Worm (Caenorhabditis elegans) whole organism, late embryonic: Measurements from ENCODE around the gene srbc-13.

Experiments
- C08G9.2 ChIP-seq: sonication (generic microtip); optimal IDR thresholded peaks from 2 replicates; lab custom pipeline; 2016; ENCODE audit warnings: mild to moderate bottlenecking, missing genetic modification characterization, moderate library complexity, missing compliant biosample characterization
- C38D4.7 ChIP-seq: fragments of 200-800 bp; sonication (Bioruptor generic); optimal IDR thresholded peaks from 2 replicates; lab custom pipeline; 2018; ENCODE audit warnings: mild to moderate bottlenecking, missing genetic modification characterization, moderate library complexity, missing compliant biosample characterization
- F13H6.1 ChIP-seq: sonication (generic microtip); optimal IDR thresholded peaks from 2 replicates; lab custom pipeline; 2016; ENCODE audit warnings: missing genetic modification characterization, missing compliant biosample characterization
- K02D7.2 ChIP-seq: sonication (generic microtip); optimal IDR thresholded peaks from 2 replicates; lab custom pipeline; 2017; ENCODE audit warnings: mild to moderate bottlenecking, missing genetic modification characterization, missing compliant biosample characterization
- T23F11.4 ChIP-seq: fragments of 200-800 bp; sonication (Bioruptor generic); optimal IDR thresholded peaks from 2 replicates; lab custom pipeline; 2018; ENCODE audit warnings: mild to moderate bottlenecking, missing genetic modification characterization, missing compliant biosample characterization
- ahr-1 ChIP-seq: sonication (generic microtip); optimal IDR thresholded peaks from 2 replicates; lab custom pipeline; 2016; ENCODE audit warnings: missing genetic modification characterization, missing compliant biosample characterization
- ama-1 ChIP-seq: fragments of 150-350 bp; optimal IDR thresholded peaks from 2 replicates; lab custom pipeline; 2014
- ceh-18 ChIP-seq: sonication (generic microtip); optimal IDR thresholded peaks from 2 replicates; lab custom pipeline; 2016; ENCODE audit warnings: missing genetic modification characterization, missing compliant biosample characterization
- ceh-19 ChIP-seq: fragments of 200-800 bp; sonication (Bioruptor generic); optimal IDR thresholded peaks from 2 replicates; lab custom pipeline; 2018; ENCODE audit warnings: mild to moderate bottlenecking, missing genetic modification characterization, missing compliant biosample characterization
- ceh-2 ChIP-seq: sonication (generic microtip); optimal IDR thresholded peaks from 2 replicates; lab custom pipeline; 2016; ENCODE audit warnings: missing genotype, missing genetic modification characterization, missing compliant biosample characterization
- ceh-24 ChIP-seq: sonication (generic microtip); optimal IDR thresholded peaks from 2 replicates; lab custom pipeline; 2016; ENCODE audit warnings: mild to moderate bottlenecking, missing genetic modification characterization, missing compliant biosample characterization
- ceh-31 ChIP-seq: sonication (generic microtip); optimal IDR thresholded peaks from 2 replicates; lab custom pipeline; 2016; ENCODE audit warnings: missing genetic modification characterization, missing compliant biosample characterization
- ceh-45 ChIP-seq: fragments of 200-800 bp; sonication (Bioruptor generic); IDR thresholded peaks from 2 replicates; pipeline ENCODE4 v1.3.6; 2022; ENCODE audit warnings: missing genetic modification reagents, missing genetic modification characterization, missing compliant biosample characterization
- ceh-6 ChIP-seq: fragments of 200-800 bp; sonication (Bioruptor generic); optimal IDR thresholded peaks from 2 replicates; lab custom pipeline; 2018; ENCODE audit warnings: mild to moderate bottlenecking, missing genetic modification characterization, missing compliant biosample characterization
- che-1 ChIP-seq: sonication (generic microtip); optimal IDR thresholded peaks from 2 replicates; lab custom pipeline; 2016; ENCODE audit warnings: mild to moderate bottlenecking, missing genetic modification characterization, missing compliant biosample characterization
- dmd-4 ChIP-seq: sonication (generic microtip); optimal IDR thresholded peaks from 2 replicates; lab custom pipeline; 2016; ENCODE audit warnings: borderline replicate concordance, missing genetic modification characterization, missing compliant biosample characterization
- dve-1 ChIP-seq: sonication (generic microtip); optimal IDR thresholded peaks from 2 replicates; lab custom pipeline; 2017; ENCODE audit warnings: antibody characterized with exemption, mild to moderate bottlenecking, missing genetic modification characterization, missing compliant biosample characterization
- elt-2 ChIP-seq: sonication (generic microtip); optimal IDR thresholded peaks from 2 replicates; lab custom pipeline; 2016; ENCODE audit warnings: missing genetic modification reagents, missing genetic modification characterization, missing compliant biosample characterization
- elt-4 ChIP-seq: sonication (generic microtip); optimal IDR thresholded peaks from 2 replicates; lab custom pipeline; 2016; ENCODE audit warnings: missing genetic modification characterization, missing compliant biosample characterization
- ets-4 ChIP-seq: sonication (generic microtip); optimal IDR thresholded peaks from 2 replicates; lab custom pipeline; 2016; ENCODE audit warnings: missing genetic modification characterization, missing compliant biosample characterization
- fkh-6 ChIP-seq: sonication (generic microtip); optimal IDR thresholded peaks from 2 replicates; lab custom pipeline; 2016; ENCODE audit warnings: missing genetic modification characterization, missing compliant biosample characterization
- hlh-15 ChIP-seq: sonication (generic microtip); optimal IDR thresholded peaks from 2 replicates; lab custom pipeline; 2016; ENCODE audit warnings: missing genetic modification characterization, missing compliant biosample characterization
- hlh-8 ChIP-seq: sonication (generic microtip); optimal IDR thresholded peaks from 2 replicates; lab custom pipeline; 2016; ENCODE audit warnings: missing genotype, missing genetic modification characterization, missing compliant biosample characterization
- madf-2 ChIP-seq: sonication (generic microtip); optimal IDR thresholded peaks from 2 replicates; lab custom pipeline; 2017; ENCODE audit warnings: missing genetic modification characterization, missing compliant biosample characterization
- nhr-232 ChIP-seq: sonication (generic microtip); optimal IDR thresholded peaks from 2 replicates; lab custom pipeline; 2016; ENCODE audit warnings: missing genetic modification characterization, missing compliant biosample characterization
- odd-2 ChIP-seq: sonication (generic microtip); optimal IDR thresholded peaks from 2 replicates; lab custom pipeline; 2017; ENCODE audit warnings: antibody characterized with exemption, mild to moderate bottlenecking, missing genetic modification characterization, missing compliant biosample characterization
- pag-3 ChIP-seq: sonication (generic microtip); optimal IDR thresholded peaks from 2 replicates; lab custom pipeline; 2016; ENCODE audit warnings: missing compliant biosample characterization, missing genetic modification characterization, borderline replicate concordance
- pat-9 ChIP-seq: fragments of 200-800 bp; sonication (Bioruptor generic); optimal IDR thresholded peaks from 2 replicates; lab custom pipeline; 2018; ENCODE audit warnings: mild to moderate bottlenecking, missing genetic modification characterization, moderate library complexity, missing compliant biosample characterization
- pha-2 ChIP-seq: sonication (generic microtip); optimal IDR thresholded peaks from 2 replicates; lab custom pipeline; 2017; ENCODE audit warnings: mild to moderate bottlenecking, missing genetic modification characterization, missing compliant biosample characterization
- ref-2 ChIP-seq: sonication (generic microtip); optimal IDR thresholded peaks from 2 replicates; lab custom pipeline; 2016; ENCODE audit warnings: missing genetic modification characterization, missing compliant biosample characterization
- sox-2 ChIP-seq: fragments of 200-800 bp; sonication (Bioruptor generic); IDR thresholded peaks from 2 replicates; pipeline ENCODE4 v1.3.6; 2022; ENCODE audit warnings: missing genetic modification reagents, missing genetic modification characterization, missing compliant biosample characterization
- sox-4 ChIP-seq: sonication (generic microtip); optimal IDR thresholded peaks from 2 replicates; lab custom pipeline; 2017; ENCODE audit warnings: mild to moderate bottlenecking, missing genetic modification characterization, inconsistent platforms, missing compliant biosample characterization
- tbx-2 ChIP-seq: sonication (generic microtip); optimal IDR thresholded peaks from 2 replicates; lab custom pipeline; 2016; ENCODE audit warnings: missing genetic modification characterization, missing compliant biosample characterization
- tbx-7 ChIP-seq: sonication (generic microtip); optimal IDR thresholded peaks from 2 replicates; lab custom pipeline; 2016; ENCODE audit warnings: missing genotype, missing genetic modification characterization, missing compliant biosample characterization
- unc-3 ChIP-seq, 2 experiments: fragments of 200-800 bp in 1 of 2; sonication (Bioruptor generic) in 1 of 2; sonication (generic microtip) in 1 of 2; conservative IDR thresholded peaks in 1 of 2; optimal IDR thresholded peaks in 1 of 2; 2 replicates each; pipeline versions ENCODE4 v1.3.6 to Lab custom; 2016 to 2022; ENCODE audit warnings: missing compliant biosample characterization in 2 of 2, missing genetic modification characterization in 2 of 2, missing genetic modification reagents in 1 of 2
- unc-42 ChIP-seq: sonication (generic microtip); optimal IDR thresholded peaks from 2 replicates; lab custom pipeline; 2016; ENCODE audit warnings: missing genotype, missing genetic modification characterization, missing compliant biosample characterization

Gene srbc-13

DNA sequence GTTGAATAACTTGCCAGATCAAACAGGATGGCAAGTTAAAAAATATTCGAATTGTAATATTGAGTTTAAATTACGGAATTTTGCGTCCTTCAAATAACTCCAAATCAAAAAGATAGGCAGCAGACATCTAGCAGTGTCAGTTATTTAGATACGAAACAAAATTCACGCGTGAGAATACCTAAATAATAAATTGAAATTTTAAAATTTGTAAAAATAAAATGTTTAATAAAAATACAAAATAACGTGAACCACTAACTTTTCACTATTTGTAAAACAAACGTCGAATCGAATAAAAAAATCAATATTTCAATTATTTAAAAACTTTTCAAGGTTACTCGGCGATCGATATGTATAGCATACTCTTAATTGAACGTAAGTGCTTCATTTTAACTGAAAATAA is 28.3 kb downstream of the srbc-13 start, which contains the start of gene T02B11.9:
Gene T02B11.9, plus strand, starts transcription at position 301 of the 400 bp plus-strand sequence.
- TF ChIP-seq ceh-2, result no peak
- TF ChIP-seq elt-4 (tag; lab: Kevin White, UChicago), result no peak
- no peak for TF ChIP-seq tbx-2 (tag; lab: Kevin White, UChicago)
- TF ChIP-seq ref-2, result no peak
- TF ChIP-seq pat-9, result no peak
- no peak for TF ChIP-seq fkh-6 (tag; lab: Kevin White, UChicago)

DNA sequence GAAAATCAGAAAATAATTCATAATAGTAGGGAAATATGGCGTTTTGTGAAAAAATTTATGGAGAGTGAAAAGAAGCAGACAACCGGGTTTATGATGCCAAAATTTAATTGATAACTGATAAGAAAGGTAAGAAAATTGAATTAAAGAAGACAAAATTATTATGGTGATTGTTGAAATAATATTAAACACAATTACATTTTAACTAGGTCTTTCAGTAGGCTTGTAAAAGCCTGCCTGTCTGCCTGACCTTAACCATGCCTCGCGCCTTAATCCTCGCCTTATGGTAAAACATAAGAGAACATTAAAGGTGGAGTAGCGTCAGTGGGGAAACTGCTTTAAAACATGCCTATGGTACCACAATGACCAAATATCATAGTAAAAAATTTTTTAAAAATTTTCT is 30.9 kb downstream of the srbc-13 start, which contains the start of gene T02B11.8:
Gene T02B11.8, minus strand, starts transcription at position 101 of the 400 bp plus-strand sequence.
- TF ChIP-seq K02D7.2 (no peak), tbx-2 (tag; lab: Kevin White, UChicago) (no peak), che-1 (tag; lab: Kevin White, UChicago) (no peak), ceh-24 (tag; lab: Kevin White, UChicago) (no peak), dmd-4 (tag; lab: Kevin White, UChicago) (no peak), sox-4 (tag; lab: Kevin White, UChicago) (no peak), unc-3 (GFP tag; conservative IDR thresholded peaks at IDR 0.05; lab: Robert Waterston, UW) (no peak), unc-3 (tag; optimal IDR thresholded peaks at IDR 0.05; lab: Kevin White, UChicago) (no peak)
- TF ChIP-seq, all 69 proteins: peak for 0

- no peak for TF ChIP-seq hlh-8
- no peak for TF ChIP-seq F13H6.1
- no peak for TF ChIP-seq dve-1 (tag; lab: Kevin White, UChicago)
- no peak for TF ChIP-seq elt-2 (tag; lab: Kevin White, UChicago)
- TF ChIP-seq, all 69 proteins: peak for 0
Measured at ce11 chrV:879171-879570, 31.6 kb downstream of the srbc-13 start, which contains the start of gene srg-53. Gene srg-53 (plus strand): TSS chrV:879471.

DNA sequence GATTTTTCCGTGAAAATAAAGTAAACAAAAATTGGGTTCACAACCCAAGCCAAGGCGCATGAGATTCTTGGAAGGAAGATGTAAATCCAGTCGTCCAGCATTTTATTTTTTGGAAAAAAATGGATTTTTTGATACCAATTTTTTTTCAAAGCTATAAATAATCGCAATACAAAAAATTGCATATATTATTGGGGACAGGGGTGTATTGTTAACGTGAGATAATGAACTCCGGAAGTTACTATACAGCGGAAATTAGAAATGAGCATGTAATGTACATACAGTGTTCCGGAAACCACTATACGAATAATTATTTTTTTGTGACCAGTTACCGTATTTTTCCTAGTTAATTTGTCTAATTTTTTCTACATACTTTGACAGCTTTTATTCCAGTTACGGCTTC is 36.7 kb downstream of the srbc-13 start, which contains the start of gene srj-38:
Gene srj-38, minus strand, starts transcription at position 101 of the 400 bp plus-strand sequence.
- TF ChIP-seq ceh-2 (no peak), pha-2 (tag; lab: Kevin White, UChicago) (no peak), ama-1 (no peak), ceh-18 (tag; lab: Kevin White, UChicago) (no peak), tbx-7 (no peak), C08G9.2 (no peak), ahr-1 (tag; lab: Kevin White, UChicago) (no peak), C38D4.7 (no peak), ets-4 (tag; lab: Kevin White, UChicago) (no peak), ceh-24 (tag; lab: Kevin White, UChicago) (no peak), ceh-45 (GFP tag; lab: Robert Waterston, UW) (no peak), F13H6.1 (no peak), hlh-15 (tag; lab: Kevin White, UChicago) (no peak)
- TF ChIP-seq, all 69 proteins: peak for 0

DNA sequence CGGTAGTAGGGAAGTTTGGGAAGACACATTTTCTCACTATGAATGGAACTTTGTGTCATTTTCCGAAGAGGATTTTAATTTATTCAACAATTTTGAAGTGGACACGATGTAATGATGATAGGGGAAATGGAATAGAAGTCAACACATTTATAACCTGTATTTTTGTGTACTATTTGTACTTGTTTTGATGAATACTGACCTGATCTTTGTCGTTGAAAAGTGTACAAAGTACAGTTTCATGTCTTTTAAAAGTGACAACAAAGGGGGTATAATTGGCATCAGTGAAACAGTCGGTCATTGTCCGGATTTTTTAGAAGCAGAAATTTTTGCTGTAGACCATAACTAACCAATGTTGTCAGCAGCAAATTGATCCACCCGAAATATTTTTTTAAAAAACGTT is 41.6 kb downstream of the srbc-13 start, which contains the start of gene T02B11.6:
Gene T02B11.6, minus strand, starts transcription at position 101 of the 400 bp plus-strand sequence.
- TF ChIP-seq ceh-24 (tag; lab: Kevin White, UChicago) (no peak), ceh-19 (GFP tag; lab: Kevin White, UChicago) (no peak), madf-2 (tag; lab: Kevin White, UChicago) (no peak), T23F11.4 (GFP tag; lab: Kevin White, UChicago) (no peak), ceh-6 (GFP tag; lab: Kevin White, UChicago) (no peak), ceh-31 (tag; lab: Kevin White, UChicago) (no peak), odd-2 (tag; lab: Kevin White, UChicago) (no peak), nhr-232 (tag; lab: Kevin White, UChicago) (no peak), unc-42 (tag; lab: Kevin White, UChicago) (no peak), pag-3 (tag; lab: Kevin White, UChicago) (no peak), sox-2 (GFP tag; lab: Robert Waterston, UW) (no peak)
